Fruit fly (Drosophila melanogaster): ENCODE measurements around the gene Tehao.
"Not testable (repeated sequence)": the region's sequence is repeated elsewhere in the genome, so short reads cannot be mapped to it uniquely, and the experiment has no call there.

Tehao gene

dm6 chr2L:13449397-13449796 lies 14.0 kb downstream of the Tehao start, which contains the start of gene Hsp60D:
Gene Hsp60D, minus strand, starts transcription at chr2L:13449497.
- TF ChIP-seq Sox14, Eip75B, Blimp-1 (GFP tag; optimal IDR thresholded peaks at IDR 0.05): not testable (repeated sequence)

dm6 chr2L:13457037-13457547 lies 21.7 kb downstream of the Tehao start, which contains the start of gene CG42809:
Gene CG42809, plus strand, starts transcription at chr2L:13457497.
- TF ChIP-seq Eip93F (GFP tag; optimal IDR thresholded peaks at IDR 0.05) (no peak), achi (GFP tag; optimal IDR thresholded peaks at IDR 0.05) (no peak), CG4318 (GFP tag; optimal IDR thresholded peaks at IDR 0.05) (no peak), CG6276 (GFP tag; optimal IDR thresholded peaks at IDR 0.05) (no peak), CG6808 (GFP tag; optimal IDR thresholded peaks at IDR 0.05) (no peak), salr (GFP tag; optimal IDR thresholded peaks at IDR 0.05) (no peak), Blimp-1 (GFP tag; optimal IDR thresholded peaks at IDR 0.05) (no peak), CG6854 (GFP tag; optimal IDR thresholded peaks at IDR 0.05) (no peak), dsx (GFP tag; optimal IDR thresholded peaks at IDR 0.05; ENCODE audit: poor library complexity, severe bottlenecking) (no peak), cyc (GFP tag; optimal IDR thresholded peaks at IDR 0.05) (no peak), CG3032 (tag; optimal IDR thresholded peaks at IDR 0.05) (no peak)

dm6 chr2L:13458991-13459731 lies 23.7 kb downstream of the Tehao start, which contains the start of gene CG42810:
Gene CG42810, plus strand, starts transcription at chr2L:13459681.
- TF ChIP-seq Met (GFP tag; optimal IDR thresholded peaks at IDR 0.05) (no peak), esn (GFP tag; optimal IDR thresholded peaks at IDR 0.05) (no peak), fd85E (GFP tag; optimal IDR thresholded peaks at IDR 0.05) (no peak), spab (GFP tag; optimal IDR thresholded peaks at IDR 0.05) (no peak), Hr39 (GFP tag; optimal IDR thresholded peaks at IDR 0.05) (no peak), Sox102F (GFP tag; optimal IDR thresholded peaks at IDR 0.05) (no peak), CG16779 (tag; optimal IDR thresholded peaks at IDR 0.05) (no peak), CG11762 (GFP tag; optimal IDR thresholded peaks at IDR 0.05; ENCODE audit: insufficient read depth) (no peak), salr (GFP tag; optimal IDR thresholded peaks at IDR 0.05) (no peak), fd59A (GFP tag; optimal IDR thresholded peaks at IDR 0.05) (no peak), CG8632 (GFP tag; optimal IDR thresholded peaks at IDR 0.05) (no peak)

- no peak for TF ChIP-seq CG7368 (GFP tag; optimal IDR thresholded peaks at IDR 0.05)
- TF ChIP-seq OdsH (GFP tag; optimal IDR thresholded peaks at IDR 0.05), result peak; percentile 48
- peak; percentile 45 for TF ChIP-seq CG3919 (GFP tag; optimal IDR thresholded peaks at IDR 0.05)
- TF ChIP-seq CG6163 (GFP tag; IDR thresholded peaks at IDR 0.05), result no peak
- TF ChIP-seq Eip75B (GFP tag; optimal IDR thresholded peaks at IDR 0.05), result peak; percentile 49
- peak; percentile 54 for TF ChIP-seq topi (GFP tag; optimal IDR thresholded peaks at IDR 0.05)
- no peak for TF ChIP-seq eg (GFP tag; IDR thresholded peaks at IDR 0.05)
- TF ChIP-seq Eip78C (GFP tag), result peak; percentile 85
- peak; percentile 47 for TF ChIP-seq spab (GFP tag; optimal IDR thresholded peaks at IDR 0.05)
- peak; percentile 43 for TF ChIP-seq pdm3 (GFP tag; optimal IDR thresholded peaks at IDR 0.05)
- TF ChIP-seq esn (GFP tag; optimal IDR thresholded peaks at IDR 0.05), result no peak
- peak; percentile 61 for TF ChIP-seq CG32006 (GFP tag; optimal IDR thresholded peaks at IDR 0.05)
- peak; percentile 13 for TF ChIP-seq Sox15 (GFP tag; optimal IDR thresholded peaks at IDR 0.05)
- no peak for TF ChIP-seq fkh (GFP tag; optimal IDR thresholded peaks at IDR 0.05)
- TF ChIP-seq fd85E (GFP tag; optimal IDR thresholded peaks at IDR 0.05), result no peak
- TF ChIP-seq CG10631 (GFP tag; optimal IDR thresholded peaks at IDR 0.05), result peak; percentile 38
- no peak for TF ChIP-seq CG8319 (GFP tag; optimal IDR thresholded peaks at IDR 0.05)
- peak in 1 of 2 experiments; percentile 57 for TF ChIP-seq ss (GFP tag; optimal IDR thresholded peaks at IDR 0.05)
- peak; percentile 41 for TF ChIP-seq lz (GFP tag; optimal IDR thresholded peaks at IDR 0.05)
- peak; percentile 36 for TF ChIP-seq Met (GFP tag; optimal IDR thresholded peaks at IDR 0.05)
- no peak for TF ChIP-seq svp (GFP tag)
- TF ChIP-seq CG16779 (tag; optimal IDR thresholded peaks at IDR 0.05), result peak; percentile 17
- no peak for TF ChIP-seq vri (GFP tag; optimal IDR thresholded peaks at IDR 0.05)
- TF ChIP-seq CG6276 (GFP tag; optimal IDR thresholded peaks at IDR 0.05), result peak; percentile 26
- peak; percentile 41 for TF ChIP-seq Sox102F (GFP tag; optimal IDR thresholded peaks at IDR 0.05)
These were observed 25.8 kb downstream of the Tehao start, which contains the start of gene CG46308 for dm6 chr2L:13460911-13461866. Gene CG46308, plus strand, starts transcription at chr2L:13461774.

All from whole organism, prepupa.